Fruit fly (Drosophila melanogaster) whole organism, embryonic: ENCODE measurements around the gene Tet.

Experiments used
- CG11093 ChIP-seq: fragments of 200-800 bp; sonication (Bioruptor generic); IDR thresholded peaks from 3 replicates; pipeline ENCODE4 v1.3.6; 2022; ENCODE audit warnings: missing biosample characterization, missing genetic modification characterization
- CG11504 ChIP-seq: fragments of 200-800 bp; sonication (Bioruptor generic); optimal IDR thresholded peaks from 3 replicates; lab custom pipeline; 2019; ENCODE audit warnings: missing biosample characterization, mild to moderate bottlenecking, missing genetic modification characterization, moderate library complexity
- CG15514 ChIP-seq: fragments of 200-800 bp; sonication (Bioruptor generic); optimal IDR thresholded peaks from 3 replicates; lab custom pipeline; 2017; ENCODE audit warnings: missing biosample characterization, missing genetic modification characterization, mild to moderate bottlenecking, moderate library complexity, missing genetic modification reagents
- CG15696 ChIP-seq: fragments of 200-800 bp; sonication (Bioruptor generic); optimal IDR thresholded peaks from 2 replicates; lab custom pipeline; 2019; ENCODE audit warnings: missing biosample characterization, mild to moderate bottlenecking, missing genetic modification characterization, moderate library complexity
- CG17385 ChIP-seq: fragments of 200-800 bp; sonication (Bioruptor generic); optimal IDR thresholded peaks from 3 replicates; lab custom pipeline; 2018; ENCODE audit warnings: missing biosample characterization, mild to moderate bottlenecking, missing genetic modification characterization
- CG2116 ChIP-seq: fragments of 200-800 bp; sonication (Bioruptor generic); optimal IDR thresholded peaks from 3 replicates; lab custom pipeline; 2018; ENCODE audit warnings: missing biosample characterization, mild to moderate bottlenecking, missing genetic modification characterization
- CG4360 ChIP-seq: fragments of 200-800 bp; sonication (Bioruptor generic); IDR thresholded peaks from 2 replicates; pipeline ENCODE4 v1.3.6; 2022; ENCODE audit warnings: missing biosample characterization, missing genetic modification characterization
- CG5245 ChIP-seq: fragments of 200-800 bp; sonication (Bioruptor generic); optimal IDR thresholded peaks from 3 replicates; lab custom pipeline; 2016; ENCODE audit warnings: missing biosample characterization, missing genetic modification characterization
- CG6689 ChIP-seq: fragments of 200-800 bp; sonication (Bioruptor generic); IDR thresholded peaks from 2 replicates; pipeline ENCODE4 v1.3.6; 2022; ENCODE audit warnings: missing biosample characterization, missing genetic modification characterization
- CG7372 ChIP-seq: fragments of 200-800 bp; sonication (Bioruptor generic); IDR thresholded peaks from 2 replicates; pipeline ENCODE4 v1.3.6; 2022; ENCODE audit warnings: missing biosample characterization, missing genetic modification characterization
- CG7839 ChIP-seq: fragments of 200-800 bp; sonication (Bioruptor generic); optimal IDR thresholded peaks from 3 replicates; lab custom pipeline; 2018; ENCODE audit warnings: missing biosample characterization, mild to moderate bottlenecking, missing genetic modification characterization, moderate library complexity
- CG8281 ChIP-seq: fragments of 200-800 bp; sonication (Bioruptor generic); optimal IDR thresholded peaks from 2 replicates; lab custom pipeline; 2018; ENCODE audit warnings: missing biosample characterization, mild to moderate bottlenecking, missing genetic modification characterization, moderate library complexity
- CG9932 ChIP-seq: fragments of 200-800 bp; sonication (Bioruptor generic); IDR thresholded peaks from 2 replicates; pipeline ENCODE4 v1.3.6; 2022; ENCODE audit warnings: missing biosample characterization, missing genetic modification characterization
- CrebB ChIP-seq: fragments of 200-800 bp; sonication (Bioruptor generic); optimal IDR thresholded peaks from 3 replicates; lab custom pipeline; 2018; ENCODE audit warnings: missing biosample characterization, mild to moderate bottlenecking, missing genetic modification characterization
- Dad ChIP-seq: fragments of 200-800 bp; sonication (Bioruptor generic); optimal IDR thresholded peaks from 3 replicates; lab custom pipeline; 2016; ENCODE audit warnings: missing biosample characterization, missing genetic modification characterization
- Doc3 ChIP-seq: fragments of 200-800 bp; sonication (Bioruptor generic); IDR thresholded peaks from 3 replicates; pipeline ENCODE4 v1.3.6; 2022; ENCODE audit warnings: missing biosample characterization, missing genetic modification characterization; ENCODE audit not compliant: partially characterized antibody
- E2f2 ChIP-seq: fragments of 200-800 bp; sonication (Bioruptor generic); IDR thresholded peaks from 2 replicates; pipeline ENCODE4 v1.3.6; 2022; ENCODE audit warnings: missing biosample characterization, missing genetic modification characterization
- Lhr ChIP-seq: fragments of 200-800 bp; sonication (Bioruptor generic); optimal IDR thresholded peaks from 3 replicates; lab custom pipeline; 2017; ENCODE audit warnings: mild to moderate bottlenecking, missing biosample characterization, missing genetic modification reagents, missing genetic modification characterization
- Med ChIP-seq: fragments of 200-800 bp; sonication (Bioruptor generic); peaks from one replicate; lab custom pipeline; 2016; ENCODE audit warnings: missing biosample characterization, missing genetic modification characterization, mild to moderate bottlenecking, inconsistent platforms, moderate library complexity
- Xrp1 ChIP-seq: fragments of 200-800 bp; sonication (Bioruptor generic); IDR thresholded peaks from 2 replicates; pipeline ENCODE4 v1.3.6; 2022; ENCODE audit warnings: missing biosample characterization, missing genetic modification characterization
- ash1 ChIP-seq: fragments of 200-800 bp; sonication (Bioruptor generic); optimal IDR thresholded peaks from 2 replicates; lab custom pipeline; 2018; ENCODE audit warnings: missing biosample characterization, mild to moderate bottlenecking, missing genetic modification characterization
- az2 ChIP-seq: fragments of 200-800 bp; sonication (Bioruptor generic); optimal IDR thresholded peaks from 3 replicates; lab custom pipeline; 2016; ENCODE audit warnings: missing biosample characterization, missing genetic modification characterization
- bsh ChIP-seq, 2 experiments: fragments of 200-800 bp; sonication (Bioruptor generic); optimal IDR thresholded peaks; 2 replicates each; lab custom pipeline; 2017 to 2018; ENCODE audit warnings: mild to moderate bottlenecking in 2 of 2, missing biosample characterization in 2 of 2, missing genetic modification characterization in 2 of 2, moderate library complexity in 1 of 2
- cas ChIP-seq: fragments of 200-800 bp; sonication (Bioruptor generic); IDR thresholded peaks from 2 replicates; pipeline ENCODE4 v1.3.6; 2022; ENCODE audit warnings: missing biosample characterization, missing genetic modification characterization
- corto ChIP-seq: fragments of 200-800 bp; sonication (Bioruptor generic); optimal IDR thresholded peaks from 2 replicates; lab custom pipeline; 2016; ENCODE audit warnings: missing biosample characterization, mild to moderate bottlenecking, missing genetic modification characterization, moderate library complexity
- fru ChIP-seq: fragments of >200 bp; optimal IDR thresholded peaks from 2 replicates; lab custom pipeline; 2017
- gcm2 ChIP-seq: fragments of 200-800 bp; sonication (Bioruptor generic); optimal IDR thresholded peaks from 2 replicates; lab custom pipeline; 2016; ENCODE audit warnings: missing biosample characterization, missing genetic modification characterization
- ham ChIP-seq: fragments of 200-800 bp; sonication (Bioruptor generic); IDR thresholded peaks from 2 replicates; pipeline ENCODE4 v1.3.6; 2022; ENCODE audit warnings: missing biosample characterization, missing genetic modification characterization
- klu ChIP-seq: fragments of 200-800 bp; sonication (Bioruptor generic); IDR thresholded peaks from 2 replicates; pipeline ENCODE4 v1.3.6; 2022; ENCODE audit warnings: missing biosample characterization, missing genetic modification characterization
- knrl ChIP-seq: fragments of 200-800 bp; sonication (Bioruptor generic); IDR thresholded peaks from 3 replicates; pipeline ENCODE4 v1.3.6; 2022; ENCODE audit warnings: missing biosample characterization, missing genetic modification characterization; ENCODE audit not compliant: partially characterized antibody
- lab ChIP-seq: fragments of 200-800 bp; sonication (Bioruptor generic); optimal IDR thresholded peaks from 3 replicates; lab custom pipeline; 2017; ENCODE audit warnings: missing biosample characterization, missing genetic modification characterization, mild to moderate bottlenecking, moderate library complexity, missing genetic modification reagents
- lbe ChIP-seq: fragments of 200-800 bp; sonication (Bioruptor generic); optimal IDR thresholded peaks from 2 replicates; lab custom pipeline; 2016; ENCODE audit warnings: missing biosample characterization, mild to moderate bottlenecking, missing genetic modification characterization
- mam ChIP-seq: fragments of 200-800 bp; sonication (Bioruptor generic); optimal IDR thresholded peaks from 3 replicates; lab custom pipeline; 2016; ENCODE audit warnings: missing biosample characterization, missing genetic modification characterization
- sens-2 ChIP-seq: fragments of 200-800 bp; sonication (Bioruptor generic); IDR thresholded peaks from 2 replicates; pipeline ENCODE4 v1.3.6; 2022; ENCODE audit warnings: missing biosample characterization, missing genetic modification characterization
- sima ChIP-seq: fragments of 200-800 bp; sonication (Bioruptor generic); optimal IDR thresholded peaks from 2 replicates; lab custom pipeline; 2016; ENCODE audit warnings: missing biosample characterization, missing genetic modification characterization
- slp2 ChIP-seq: fragments of 200-800 bp; sonication (Bioruptor generic); optimal IDR thresholded peaks from 2 replicates; lab custom pipeline; 2016; ENCODE audit warnings: missing biosample characterization, missing genetic modification characterization
- sna ChIP-seq: fragments of 200-800 bp; sonication (Bioruptor generic); IDR thresholded peaks from 2 replicates; pipeline ENCODE4 v1.3.6; 2022; ENCODE audit warnings: missing biosample characterization, missing genetic modification characterization; ENCODE audit not compliant: partially characterized antibody
- tio ChIP-seq: fragments of 200-800 bp; sonication (Bioruptor generic); optimal IDR thresholded peaks from 2 replicates; lab custom pipeline; 2017; ENCODE audit warnings: missing biosample characterization, missing genetic modification characterization, inconsistent platforms
- wdn ChIP-seq: fragments of 200-800 bp; sonication (Bioruptor generic); IDR thresholded peaks from 2 replicates; pipeline ENCODE4 v1.3.6; 2022; ENCODE audit warnings: missing biosample characterization, missing genetic modification characterization

The Tet gene

DNA sequence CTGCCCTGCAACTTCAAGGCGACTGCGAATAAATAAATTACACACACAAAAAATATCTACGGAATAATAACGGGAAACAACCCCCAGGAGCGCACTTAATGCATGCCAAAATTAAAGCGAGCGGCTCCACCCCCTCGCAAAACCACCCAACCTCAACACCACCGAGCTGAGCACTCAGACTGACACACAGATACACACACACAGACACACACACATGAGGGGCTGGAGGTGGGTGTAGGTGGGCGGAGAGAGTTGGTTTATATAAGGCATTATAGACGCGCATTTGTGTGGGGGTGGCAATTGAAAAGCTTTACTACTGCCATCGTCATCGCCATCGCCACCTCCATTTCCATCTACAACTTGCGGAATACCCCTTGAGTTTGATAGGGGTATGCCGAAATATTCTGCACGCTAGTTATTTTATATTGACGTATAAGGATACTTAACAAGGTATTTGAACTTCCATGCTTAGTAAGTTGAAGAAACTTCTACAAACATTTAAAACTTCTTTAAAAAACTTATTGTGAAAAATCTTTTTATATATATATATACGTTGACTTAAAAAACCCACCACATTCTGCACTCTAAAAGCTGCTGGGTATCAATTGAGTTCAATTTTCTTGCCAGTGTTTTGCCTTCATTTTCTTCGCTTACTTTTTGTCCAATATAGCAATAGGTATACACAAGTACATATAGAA, 33.9 kb downstream of the Tet start (continued):
- TF ChIP-seq gcm2 (GFP tag; lab: Kevin White, UChicago) (no peak), CG15514 (GFP tag; lab: Kevin White, UChicago) (peak; percentile 24), Doc3 (GFP tag; lab: Robert Waterston, UW) (no peak), mam (GFP tag; lab: Kevin White, UChicago) (peak; percentile 7), CG7839 (tag; lab: Kevin White, UChicago) (peak; percentile 69), bsh (GFP tag; optimal IDR thresholded peaks at IDR 0.05; lab: Kevin White, UChicago) (peak in 1 of 2 experiments; percentile 64), slp2 (GFP tag; lab: Kevin White, UChicago) (no peak), CrebB (tag; lab: Kevin White, UChicago) (no peak), corto (no peak), sens-2 (no peak), CG17385 (GFP tag; lab: Kevin White, UChicago) (peak; percentile 47), klu (no peak), CG2116 (no peak), sna (GFP tag; lab: Robert Waterston, UW) (no peak), lbe (GFP tag; lab: Kevin White, UChicago) (no peak), az2 (GFP tag; lab: Kevin White, UChicago) (peak; percentile 24), CG6689 (peak; percentile 47), cas (GFP tag; lab: Robert Waterston, UW) (no peak), CG15696 (no peak), Lhr (GFP tag; lab: Kevin White, UChicago) (no peak), CG8281 (tag; lab: Kevin White, UChicago) (peak; percentile 34), ham (GFP tag; lab: Robert Waterston, UW) (no peak), lab (GFP tag; lab: Kevin White, UChicago) (peak; percentile 72), tio (peak; percentile 20), ash1 (no peak), CG11504 (peak; percentile 62), wdn (GFP tag; lab: Robert Waterston, UW) (peak; percentile 20; the same call in 1 of the 2 replicates), E2f2 (GFP tag; lab: Robert Waterston, UW) (no peak; the same call in 1 of the 2 replicates), Xrp1 (GFP tag; lab: Robert Waterston, UW) (peak; percentile 54; the same call in 1 of the 2 replicates)

- TF ChIP-seq Dad (GFP tag; lab: Kevin White, UChicago) (no peak), Med (GFP tag; lab: Kevin White, UChicago) (peak; percentile 56), fru (no peak), CG9932 (GFP tag; lab: Robert Waterston, UW) (no peak), CG7372 (GFP tag; lab: Robert Waterston, UW) (peak; percentile 51), CG11093 (GFP tag; lab: Robert Waterston, UW) (no peak), CG5245 (no peak), knrl (GFP tag; lab: Robert Waterston, UW) (no peak)
Observed at dm6 chr3L:2844468-2844867, 34.5 kb downstream of the Tet start.

dm6 chr3L:2838191-2838803, 40.7 kb downstream of the Tet start:
- TF ChIP-seq lbe (GFP tag; lab: Kevin White, UChicago) (peak; percentile 66), sima (no peak), corto (peak; percentile 37), CG4360 (GFP tag; lab: Robert Waterston, UW) (peak; percentile 49; the same call in 1 of the 2 replicates)
